Worm (Caenorhabditis elegans) whole organism, dauer: ENCODE data around the gene sri-74.
"Not testable (repeated sequence)": the region's sequence is repeated elsewhere in the genome, so short reads cannot be mapped to it uniquely, and the experiment has no call there.

Experiments used
- unc-62 ChIP-seq: sonication (generic microtip); optimal IDR thresholded peaks from 2 replicates; lab custom pipeline; 2017; ENCODE audit warnings: missing biosample characterization, missing genetic modification reagents, missing genetic modification characterization

Gene sri-74

ce11 chrII:2586861-2587554 lies 4.1 kb upstream of the sri-74 start, which contains the start of the genes F33H12.7 and sri-39:
TSS of gene F33H12.7 (minus strand) at chrII:2586911.
TSS of gene sri-39 (plus strand) at chrII:2587504.
- no peak for TF ChIP-seq unc-62 (GFP tag; lab: Kevin White, UChicago)

DNA sequence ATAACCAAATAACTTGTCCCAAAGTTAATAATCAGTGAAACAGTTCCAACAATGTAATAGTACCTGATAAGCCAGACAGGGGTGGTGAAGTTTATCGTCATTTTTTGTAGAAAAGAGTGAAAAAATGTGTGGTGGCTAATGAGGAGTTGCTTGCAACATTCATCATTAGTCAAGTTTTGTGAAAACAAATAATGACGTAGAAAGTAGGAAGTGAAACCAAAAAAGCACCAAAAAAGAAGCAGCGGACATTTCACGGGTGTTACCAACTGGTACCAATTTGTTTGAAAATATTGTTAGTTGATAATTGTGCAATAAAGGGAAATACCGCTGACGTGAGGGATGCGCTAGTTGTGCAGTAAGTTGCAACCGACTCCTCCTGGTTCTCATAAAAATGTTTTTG lies 2.5 kb upstream of the sri-74 start, which contains the start of gene sri-36:
TSS of gene sri-36 (minus strand) at position 101 of the 400 bp plus-strand sequence.
- TF ChIP-seq unc-62 (GFP tag; lab: Kevin White, UChicago) = no peak

DNA sequence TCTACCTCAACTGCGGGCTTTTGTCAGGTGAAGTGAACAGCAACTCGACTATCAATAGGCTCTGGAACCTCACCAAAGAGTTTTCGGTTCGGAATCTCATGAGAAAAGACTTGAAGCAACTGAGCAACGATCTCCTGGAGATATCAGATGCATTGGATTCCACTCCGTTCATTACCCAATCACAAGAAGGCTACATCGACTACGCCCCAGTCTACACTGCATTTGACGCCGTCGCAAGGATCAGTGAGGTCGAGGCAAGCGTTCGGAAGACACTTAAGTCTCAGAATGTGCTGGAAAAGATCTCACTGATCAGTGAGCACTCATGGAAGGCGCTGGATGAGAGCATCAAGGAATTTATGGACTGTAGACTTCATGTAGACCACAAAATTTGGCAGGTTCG lies 4.7 kb downstream of the sri-74 start:
- no peak for TF ChIP-seq unc-62 (GFP tag; lab: Kevin White, UChicago)

- TF ChIP-seq unc-62 (GFP tag; lab: Kevin White, UChicago) = no peak
Measured at ce11 chrII:2564899-2565298, 18.0 kb downstream of the sri-74 start, which contains the start of gene usp-39. TSS of gene usp-39 (plus strand) at chrII:2565275.

DNA sequence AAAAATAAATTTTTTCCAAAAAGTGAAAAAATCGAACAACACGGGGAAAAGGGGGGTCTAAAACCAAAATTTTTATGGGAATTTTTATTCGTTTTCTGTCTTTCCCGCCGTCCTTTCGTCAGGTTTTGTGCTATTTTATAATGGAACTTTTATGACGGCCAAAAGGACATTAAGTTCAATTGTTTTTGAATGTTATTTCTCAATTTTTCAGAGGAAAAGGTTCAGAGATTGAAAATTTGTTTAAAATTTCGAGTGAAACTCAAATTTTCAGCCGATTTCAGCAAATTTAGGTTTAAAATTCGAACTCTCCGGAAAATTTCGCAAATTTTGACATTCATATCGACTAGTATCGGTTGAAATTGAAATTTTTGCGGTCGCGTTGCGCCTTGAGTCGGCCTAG lies 19.0 kb downstream of the sri-74 start, which contains the start of gene nep-18:
TSS of gene nep-18 (minus strand) at position 101 of the 400 bp plus-strand sequence.
- TF ChIP-seq unc-62 (GFP tag; lab: Kevin White, UChicago) = no peak

- not testable (repeated sequence) for TF ChIP-seq unc-62 (GFP tag; lab: Kevin White, UChicago)
Measured at ce11 chrII:2553662-2554061, 29.3 kb downstream of the sri-74 start, which contains the start of gene K02F6.1. TSS of gene K02F6.1 (plus strand) at chrII:2553962.

DNA sequence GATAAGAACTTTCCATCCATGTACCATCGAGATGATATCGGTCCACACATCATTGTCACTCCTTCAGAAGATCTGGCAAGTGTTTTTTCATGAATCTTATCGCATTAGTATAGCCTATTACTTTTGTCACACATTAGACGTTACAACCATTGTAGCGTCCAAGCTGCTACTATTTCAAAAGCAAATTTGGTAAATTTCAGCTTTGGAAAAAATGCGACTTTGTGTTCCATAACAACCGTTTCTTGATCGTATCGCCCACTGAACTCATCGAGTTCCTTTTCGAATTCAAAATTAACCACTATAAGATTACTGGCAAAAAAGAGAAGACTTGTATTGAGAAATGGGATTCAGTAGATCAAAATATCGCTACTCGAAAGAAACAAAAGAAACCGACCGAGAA lies 29.9 kb downstream of the sri-74 start:
- no peak for TF ChIP-seq unc-62 (GFP tag; lab: Kevin White, UChicago)

DNA sequence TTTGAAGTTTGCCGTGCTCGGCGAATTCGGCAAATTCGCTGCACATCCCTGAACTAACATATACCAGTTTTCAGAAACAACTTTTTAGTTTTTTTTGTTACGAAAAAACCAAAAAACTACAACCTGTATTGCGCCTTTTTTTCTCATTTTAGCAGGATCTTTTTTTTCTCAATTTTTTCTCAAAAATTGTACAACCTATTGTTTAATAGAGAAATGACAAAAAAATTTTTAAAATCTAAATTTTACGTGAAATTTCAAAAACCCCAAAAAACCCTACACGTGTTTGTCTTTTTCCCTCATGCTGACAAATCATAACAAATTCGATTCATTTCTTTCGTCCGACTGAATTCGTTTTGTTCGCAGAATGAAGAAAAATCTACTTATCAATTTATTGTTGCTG lies 37.0 kb downstream of the sri-74 start, which contains the start of gene K02F6.3:
TSS of gene K02F6.3 (plus strand) at position 301 of the 400 bp plus-strand sequence.
- TF ChIP-seq unc-62 (GFP tag; lab: Kevin White, UChicago) = no peak

DNA sequence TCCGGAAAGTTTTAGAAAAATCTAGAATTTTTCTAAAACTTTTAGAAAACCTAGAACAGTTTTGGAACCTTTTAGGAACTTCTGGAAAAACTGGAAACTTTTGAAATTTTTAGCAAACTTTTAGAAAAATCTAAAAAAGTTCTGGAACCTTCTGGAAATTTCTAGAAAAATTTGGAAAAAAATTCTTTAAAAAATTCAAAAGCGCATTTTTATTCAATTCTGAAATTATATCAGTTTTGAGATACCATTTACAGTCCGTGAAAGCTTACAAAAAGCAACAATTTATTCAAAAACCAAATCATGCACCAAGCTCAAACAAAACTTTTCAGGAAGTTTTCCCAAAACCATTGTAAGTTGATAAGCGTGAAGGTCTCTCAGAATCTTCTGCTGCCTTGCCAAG lies 44.8 kb downstream of the sri-74 start, which contains the start of gene K02F6.4:
TSS of gene K02F6.4 (plus strand) at position 301 of the 400 bp plus-strand sequence.
- TF ChIP-seq unc-62 (GFP tag; lab: Kevin White, UChicago) = no peak

- TF ChIP-seq unc-62 (GFP tag; lab: Kevin White, UChicago) = no peak
Measured at ce11 chrII:2537754-2538153, 45.2 kb downstream of the sri-74 start, which contains the start of gene K02F6.7. TSS of gene K02F6.7 (minus strand) at chrII:2537854.

ce11 chrII:2534952-2535351 lies 48.0 kb downstream of the sri-74 start, which contains the start of gene K02F6.8:
TSS of gene K02F6.8 (minus strand) at chrII:2535052.
- not testable (repeated sequence) for TF ChIP-seq unc-62 (GFP tag; lab: Kevin White, UChicago)

DNA sequence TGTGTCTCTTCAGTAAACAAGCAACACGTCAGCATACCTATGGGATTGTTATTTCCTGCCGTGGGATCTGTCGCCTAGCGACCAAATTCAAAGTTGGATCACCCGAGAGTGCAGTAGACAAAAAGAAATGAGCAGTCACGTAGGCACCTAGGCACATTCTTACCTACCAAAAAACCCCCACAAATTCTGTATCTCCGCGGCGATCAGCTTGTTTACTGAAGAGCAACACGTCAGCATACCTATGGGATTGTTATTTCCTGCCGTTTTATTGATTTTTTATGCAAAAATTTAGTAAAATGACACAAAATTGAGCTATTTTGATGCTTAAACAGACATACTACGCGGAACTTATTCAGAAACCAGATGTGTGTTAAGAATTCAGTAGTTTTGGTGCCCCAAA lies 48.5 kb downstream of the sri-74 start, which contains the start of gene K02F6.5:
TSS of gene K02F6.5 (plus strand) at position 301 of the 400 bp plus-strand sequence.
- TF ChIP-seq unc-62 (GFP tag; lab: Kevin White, UChicago) = not testable (repeated sequence)
